Worm (Caenorhabditis elegans) whole organism, L4 larva: ENCODE measurements around the gene jkk-1.

ENCODE experiments used
- F37D6.2 ChIP-seq: sonication (generic microtip); optimal IDR thresholded peaks from 2 replicates; lab custom pipeline; 2016; ENCODE audit warnings: mild to moderate bottlenecking, missing genetic modification characterization, missing compliant biosample characterization
- F49E8.2 ChIP-seq: sonication (generic microtip); optimal IDR thresholded peaks from 2 replicates; lab custom pipeline; 2016; ENCODE audit warnings: missing compliant biosample characterization, mild to moderate bottlenecking, missing genetic modification characterization, borderline replicate concordance
- R02D3.7 ChIP-seq: fragments of 150-350 bp; sonication (generic microtip); optimal IDR thresholded peaks from 3 replicates; lab custom pipeline; 2014; ENCODE audit warnings: missing biosample characterization, missing genetic modification characterization
- Y5F2A.4 ChIP-seq: fragments of 200-800 bp; sonication (Bioruptor generic); optimal IDR thresholded peaks from 2 replicates; lab custom pipeline; 2018; ENCODE audit warnings: mild to moderate bottlenecking, missing genetic modification characterization, missing compliant biosample characterization
- Y75B8A.6 ChIP-seq: fragments of 200-800 bp; sonication (Bioruptor generic); IDR thresholded peaks from 2 replicates; pipeline ENCODE4 v1.3.6; 2022; ENCODE audit warnings: missing genetic modification reagents, missing genetic modification characterization, missing compliant biosample characterization
- aly-2 ChIP-seq: sonication (generic microtip); optimal IDR thresholded peaks from 2 replicates; lab custom pipeline; 2018; ENCODE audit warnings: missing biosample characterization, missing genetic modification characterization
- ama-1 ChIP-seq: fragments of 150-350 bp; optimal IDR thresholded peaks from 2 replicates; lab custom pipeline; 2014; ENCODE audit warnings: inconsistent platforms, mixed read lengths
- arid-1 ChIP-seq: fragments of 200-800 bp; sonication (Bioruptor generic); conservative IDR thresholded peaks from 2 replicates; pipeline ENCODE4 v1.3.6; 2022; ENCODE audit warnings: missing genetic modification reagents, missing genetic modification characterization, missing compliant biosample characterization
- ceh-20 ChIP-seq: fragments of 200-800 bp; sonication (Bioruptor generic); IDR thresholded peaks from 2 replicates; pipeline ENCODE4 v1.3.6; 2022; ENCODE audit warnings: missing genetic modification reagents, missing genetic modification characterization, missing compliant biosample characterization
- ceh-28 ChIP-seq: fragments of 150-350 bp; optimal IDR thresholded peaks from 2 replicates; lab custom pipeline; 2014; ENCODE audit warnings: missing biosample characterization, missing genetic modification reagents, missing genetic modification characterization
- ceh-44 ChIP-seq: fragments of 200-800 bp; sonication (Bioruptor generic); IDR thresholded peaks from 2 replicates; pipeline ENCODE4 v1.3.6; 2022; ENCODE audit warnings: missing genetic modification reagents, missing genetic modification characterization, missing compliant biosample characterization
- ceh-62 ChIP-seq: sonication (generic microtip); optimal IDR thresholded peaks from 2 replicates; lab custom pipeline; 2017; ENCODE audit warnings: missing biosample characterization, missing genetic modification characterization
- daf-12 ChIP-seq: fragments of 150-350 bp; optimal IDR thresholded peaks from 2 replicates; lab custom pipeline; 2014; ENCODE audit warnings: missing biosample characterization, missing genetic modification reagents, missing genetic modification characterization
- daf-19 ChIP-seq: fragments of 200-800 bp; sonication (Bioruptor generic); conservative IDR thresholded peaks from 2 replicates; pipeline ENCODE4 v1.3.6; 2022; ENCODE audit warnings: missing genetic modification characterization, missing compliant biosample characterization
- dmd-8 ChIP-seq: fragments of 200-800 bp; sonication (Bioruptor generic); IDR thresholded peaks from 2 replicates; pipeline ENCODE4 v1.3.6; 2022; ENCODE audit warnings: missing genetic modification characterization, missing compliant biosample characterization
- duxl-1 ChIP-seq: sonication (generic microtip); optimal IDR thresholded peaks from 2 replicates; lab custom pipeline; 2016; ENCODE audit warnings: mild to moderate bottlenecking, missing genetic modification characterization, moderate library complexity, missing compliant biosample characterization; ENCODE audit not compliant: poor library complexity
- egl-43 ChIP-seq: fragments of 200-800 bp; sonication (Bioruptor generic); IDR thresholded peaks from 2 replicates; pipeline ENCODE4 v1.3.6; 2022; ENCODE audit warnings: missing genetic modification reagents, missing genetic modification characterization, missing compliant biosample characterization
- gei-8 ChIP-seq: fragments of 200-800 bp; sonication (Bioruptor generic); optimal IDR thresholded peaks from 2 replicates; lab custom pipeline; 2018; ENCODE audit warnings: mild to moderate bottlenecking, missing genetic modification characterization, missing compliant biosample characterization
- hif-1 ChIP-seq, 2 experiments: sonication (generic microtip); optimal IDR thresholded peaks; 2 replicates each; lab custom pipeline; 2016 to 2017; ENCODE audit warnings: missing compliant biosample characterization in 2 of 2, missing genetic modification characterization in 2 of 2, missing genetic modification reagents in 2 of 2, missing genotype in 2 of 2, mild to moderate bottlenecking in 1 of 2
- lin-13 ChIP-seq: fragments of 150-350 bp; optimal IDR thresholded peaks from 2 replicates; lab custom pipeline; 2014; ENCODE audit warnings: missing biosample characterization, missing genetic modification reagents, missing genetic modification characterization
- lin-15B ChIP-seq: fragments of 150-350 bp; sonication (generic microtip); optimal IDR thresholded peaks from 3 replicates; lab custom pipeline; 2014; ENCODE audit warnings: missing biosample characterization, missing genetic modification characterization
- lin-38 ChIP-seq: fragments of 200-800 bp; sonication (Bioruptor generic); IDR thresholded peaks from 2 replicates; pipeline ENCODE4 v1.3.6; 2022; ENCODE audit warnings: missing genetic modification reagents, missing genetic modification characterization, missing compliant biosample characterization
- madf-5 ChIP-seq, 2 experiments: fragments of 200-800 bp; sonication (Bioruptor generic); IDR thresholded peaks; 2 replicates each; pipeline ENCODE4 v1.3.6; 2022; ENCODE audit warnings: missing compliant biosample characterization in 2 of 2, missing genetic modification characterization in 2 of 2
- madf-9 ChIP-seq: fragments of 200-800 bp; sonication (Bioruptor generic); conservative IDR thresholded peaks from 2 replicates; pipeline ENCODE4 v1.3.6; 2022; ENCODE audit warnings: missing genetic modification reagents, missing genetic modification characterization, missing compliant biosample characterization
- nhr-11 ChIP-seq: fragments of 150-350 bp; optimal IDR thresholded peaks from 2 replicates; lab custom pipeline; 2014; ENCODE audit warnings: missing biosample characterization, missing genetic modification characterization
- nhr-42 ChIP-seq: fragments of 200-800 bp; sonication (Bioruptor generic); IDR thresholded peaks from 2 replicates; pipeline ENCODE4 v1.3.6; 2022; ENCODE audit warnings: missing genetic modification characterization, missing compliant biosample characterization
- nhr-77 ChIP-seq: fragments of 150-350 bp; optimal IDR thresholded peaks from 2 replicates; lab custom pipeline; 2014; ENCODE audit warnings: missing biosample characterization, missing genetic modification characterization
- rbr-2 ChIP-seq: sonication (generic microtip); optimal IDR thresholded peaks from 2 replicates; lab custom pipeline; 2016; ENCODE audit warnings: missing genotype, missing genetic modification characterization, missing compliant biosample characterization
- saeg-2 ChIP-seq: fragments of 200-800 bp; sonication (Bioruptor generic); IDR thresholded peaks from 2 replicates; pipeline ENCODE4 v1.3.6; 2022; ENCODE audit warnings: missing genetic modification reagents, missing genetic modification characterization, missing compliant biosample characterization
- set-16 ChIP-seq: fragments of 200-800 bp; sonication (Bioruptor generic); IDR thresholded peaks from 2 replicates; pipeline ENCODE4 v1.3.6; 2022; ENCODE audit warnings: missing genetic modification reagents, missing genetic modification characterization, missing compliant biosample characterization
- skn-1 ChIP-seq: fragments of 150-350 bp; optimal IDR thresholded peaks from 2 replicates; lab custom pipeline; 2014; ENCODE audit warnings: missing biosample characterization, missing genetic modification characterization
- snpc-4 ChIP-seq: fragments of 150-350 bp; optimal IDR thresholded peaks from 2 replicates; lab custom pipeline; 2014; ENCODE audit warnings: missing biosample characterization, missing genetic modification characterization
- tag-97 ChIP-seq: fragments of 200-800 bp; sonication (Bioruptor generic); IDR thresholded peaks from 2 replicates; pipeline ENCODE4 v1.3.6; 2022; ENCODE audit warnings: missing genetic modification characterization, missing compliant biosample characterization
- unc-130 ChIP-seq: sonication (generic microtip); optimal IDR thresholded peaks from 2 replicates; lab custom pipeline; 2016; ENCODE audit warnings: missing genetic modification reagents, missing genetic modification characterization, missing compliant biosample characterization
- unc-62 ChIP-seq, 3 experiments: fragments of 150-350 bp in 1 of 3; sonication (generic microtip); optimal IDR thresholded peaks in 2 of 3; peaks in 1 of 3; 1 replicate in 1 of 3; 2 replicates in 2 of 3; lab custom pipeline; 2014 to 2017; ENCODE audit warnings: missing biosample characterization in 3 of 3, missing genetic modification characterization in 3 of 3, missing genetic modification reagents in 3 of 3, missing genotype in 1 of 3
- zag-1 ChIP-seq: fragments of 150-350 bp; optimal IDR thresholded peaks from 2 replicates; lab custom pipeline; 2014; ENCODE audit warnings: missing biosample characterization, missing genetic modification characterization
- zfp-2 ChIP-seq: sonication (generic microtip); optimal IDR thresholded peaks from 2 replicates; lab custom pipeline; 2016; ENCODE audit warnings: mild to moderate bottlenecking, missing genetic modification characterization, missing compliant biosample characterization
- zfp-3 ChIP-seq: fragments of 200-800 bp; sonication (Bioruptor generic); conservative IDR thresholded peaks from 2 replicates; pipeline ENCODE4 v1.3.6; 2022; ENCODE audit warnings: missing genetic modification reagents, missing genetic modification characterization, missing compliant biosample characterization
- zip-2 ChIP-seq: fragments of 150-350 bp; optimal IDR thresholded peaks from 2 replicates; lab custom pipeline; 2014; ENCODE audit warnings: missing biosample characterization, missing genetic modification characterization
- ztf-7 ChIP-seq: fragments of 150-350 bp; optimal IDR thresholded peaks from 2 replicates; lab custom pipeline; 2014; ENCODE audit warnings: missing biosample characterization, missing genetic modification characterization

jkk-1 gene

ce11 chrX:5319214-5319838 is 48.9 kb upstream of the jkk-1 start (continued):
- TF ChIP-seq zfp-3 = no peak
- TF ChIP-seq egl-43 (GFP tag; lab: Robert Waterston, UW) = no peak
- peak; percentile 68 for TF ChIP-seq ztf-7 (tag; lab: Kevin White, UChicago)
- no peak for TF ChIP-seq ceh-62
- TF ChIP-seq ceh-44 (GFP tag; lab: Robert Waterston, UW) = no peak
- TF ChIP-seq F37D6.2 (tag; lab: Kevin White, UChicago) = peak; percentile 51
- TF ChIP-seq saeg-2 = no peak
- no peak for TF ChIP-seq zfp-2 (tag; lab: Kevin White, UChicago)
- TF ChIP-seq ama-1 (lab: Kevin White, UChicago) = no peak
- no peak for TF ChIP-seq hif-1 (tag; optimal IDR thresholded peaks at IDR 0.05; lab: Kevin White, UChicago)
- no peak for TF ChIP-seq aly-2 (tag; lab: Kevin White, UChicago)
- TF ChIP-seq unc-62 (GFP tag; optimal IDR thresholded peaks at IDR 0.05 in 1 of 2; lab: Kevin White, UChicago) = peak in 1 of 2 experiments; percentile 96
- no peak for TF ChIP-seq unc-62 (tag; optimal IDR thresholded peaks at IDR 0.05; lab: Kevin White, UChicago)
- TF ChIP-seq gei-8 (GFP tag; lab: Kevin White, UChicago) = peak; percentile 65
- no peak for TF ChIP-seq ceh-28 (tag; lab: Kevin White, UChicago)
- no peak for TF ChIP-seq set-16 (GFP tag; lab: Robert Waterston, UW)
- TF ChIP-seq lin-13 (GFP tag; lab: Kevin White, UChicago) = no peak
- no peak for TF ChIP-seq nhr-11 (tag; lab: Kevin White, UChicago)
- TF ChIP-seq unc-130 (GFP tag; lab: Kevin White, UChicago) = no peak
- TF ChIP-seq rbr-2 = peak; percentile 61
- no peak for TF ChIP-seq nhr-77
- TF ChIP-seq madf-9 (GFP tag; lab: Robert Waterston, UW) = peak; percentile 73

DNA sequence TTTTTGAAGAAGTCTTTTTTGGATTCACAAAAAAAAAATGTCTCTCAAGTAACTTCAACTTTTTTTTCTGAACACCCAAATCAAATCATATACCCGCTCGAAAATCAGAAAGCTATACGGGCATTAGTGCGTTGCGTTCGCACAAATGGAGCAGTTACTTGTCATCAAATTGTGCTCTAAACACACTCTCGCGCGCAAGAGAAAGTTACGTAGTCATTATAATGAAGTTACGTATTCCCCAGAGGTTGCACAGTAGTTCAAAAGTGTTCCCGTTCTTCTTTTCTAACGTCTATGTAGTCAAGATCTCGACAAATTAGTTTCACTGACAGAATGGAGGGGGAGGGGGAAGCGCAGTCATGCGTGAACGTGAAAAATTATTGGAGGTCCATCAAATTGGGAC is 46.7 kb upstream of the jkk-1 start:
- no peak for TF ChIP-seq duxl-1 (tag; lab: Kevin White, UChicago)
- no peak for TF ChIP-seq madf-5 (GFP tag; IDR thresholded peaks at IDR 0.05; lab: Robert Waterston, UW)
- no peak for TF ChIP-seq snpc-4 (tag; lab: Kevin White, UChicago)
- no peak for TF ChIP-seq dmd-8 (GFP tag; lab: Robert Waterston, UW)
- no peak for TF ChIP-seq lin-38 (GFP tag; lab: Robert Waterston, UW)
- no peak for TF ChIP-seq Y75B8A.6 (GFP tag; lab: Robert Waterston, UW)
- no peak for TF ChIP-seq ztf-7 (tag; lab: Kevin White, UChicago)
- no peak for TF ChIP-seq unc-62 (GFP tag; optimal IDR thresholded peaks at IDR 0.05 in 1 of 2; lab: Kevin White, UChicago)
- no peak for TF ChIP-seq unc-62 (tag; optimal IDR thresholded peaks at IDR 0.05; lab: Kevin White, UChicago)
- TF ChIP-seq daf-19 (GFP tag; lab: Robert Waterston, UW) = no peak
- TF ChIP-seq F49E8.2 (tag; lab: Kevin White, UChicago) = no peak
- no peak for TF ChIP-seq zip-2 (tag; lab: Kevin White, UChicago)
- no peak for TF ChIP-seq nhr-42 (GFP tag; lab: Robert Waterston, UW)
- no peak for TF ChIP-seq arid-1 (GFP tag; lab: Robert Waterston, UW)
- no peak for TF ChIP-seq tag-97 (GFP tag; lab: Robert Waterston, UW)

ce11 chrX:5323287-5323686 is 45.0 kb upstream of the jkk-1 start, which contains the start of gene sto-2:
Gene sto-2, minus strand, starts transcription at chrX:5323387.
- TF ChIP-seq daf-12 (tag; lab: Kevin White, UChicago) (no peak), zag-1 (tag; lab: Kevin White, UChicago) (no peak), R02D3.7 (tag; lab: Kevin White, UChicago) (no peak), nhr-77 (no peak), lin-15B (tag; lab: Kevin White, UChicago) (no peak), aly-2 (tag; lab: Kevin White, UChicago) (no peak), Y5F2A.4 (no peak), ceh-20 (GFP tag; lab: Robert Waterston, UW) (no peak), lin-38 (GFP tag; lab: Robert Waterston, UW) (no peak), skn-1 (tag; lab: Kevin White, UChicago) (no peak), daf-19 (GFP tag; lab: Robert Waterston, UW) (no peak), zip-2 (tag; lab: Kevin White, UChicago) (no peak)
